Worm (Caenorhabditis elegans) whole organism, L2 larva: Measurements from ENCODE around the gene srw-89.

Experiments
- C34F6.9 ChIP-seq: fragments of 150-350 bp; optimal IDR thresholded peaks from 2 replicates; lab custom pipeline; 2014; ENCODE audit warnings: missing biosample characterization, missing genetic modification characterization
- F13H6.1 ChIP-seq: sonication (generic microtip); optimal IDR thresholded peaks from 2 replicates; lab custom pipeline; 2016; ENCODE audit warnings: missing genetic modification characterization, missing compliant biosample characterization
- R02D3.7 ChIP-seq: fragments of 150-350 bp; optimal IDR thresholded peaks from 2 replicates; lab custom pipeline; 2014; ENCODE audit warnings: missing biosample characterization, missing genetic modification characterization
- ZK546.5 ChIP-seq: sonication (generic microtip); optimal IDR thresholded peaks from 2 replicates; lab custom pipeline; 2017; ENCODE audit warnings: missing biosample characterization, missing genetic modification characterization
- alr-1 ChIP-seq: fragments of 150-350 bp; optimal IDR thresholded peaks from 2 replicates; lab custom pipeline; 2014; ENCODE audit warnings: missing biosample characterization, missing genetic modification characterization
- aly-2 ChIP-seq: fragments of 150-350 bp; optimal IDR thresholded peaks from 2 replicates; lab custom pipeline; 2014; ENCODE audit warnings: missing biosample characterization, missing genetic modification characterization
- ama-1 ChIP-seq: fragments of 150-350 bp; optimal IDR thresholded peaks from 2 replicates; lab custom pipeline; 2018; ENCODE audit warnings: inconsistent platforms
- ceh-82 ChIP-seq: fragments of 150-350 bp; optimal IDR thresholded peaks from 2 replicates; lab custom pipeline; 2014; ENCODE audit warnings: missing biosample characterization, missing genetic modification characterization
- dmd-4 ChIP-seq: sonication (generic microtip); optimal IDR thresholded peaks from 2 replicates; lab custom pipeline; 2017; ENCODE audit warnings: missing biosample characterization, missing genetic modification characterization
- elt-3 ChIP-seq: sonication (generic microtip); optimal IDR thresholded peaks from 2 replicates; lab custom pipeline; 2017; ENCODE audit warnings: missing biosample characterization, missing genetic modification characterization
- fos-1 ChIP-seq: fragments of 150-350 bp; optimal IDR thresholded peaks from 2 replicates; lab custom pipeline; 2014; ENCODE audit warnings: missing biosample characterization, missing genetic modification characterization
- gmeb-1 ChIP-seq: fragments of 150-350 bp; optimal IDR thresholded peaks from 2 replicates; lab custom pipeline; 2014; ENCODE audit warnings: missing biosample characterization, missing genetic modification characterization
- lin-11 ChIP-seq: fragments of 150-350 bp; sonication (generic microtip); optimal IDR thresholded peaks from 2 replicates; lab custom pipeline; 2014; ENCODE audit warnings: missing biosample characterization, missing genetic modification characterization, inconsistent platforms, mixed read lengths
- lin-13 ChIP-seq: fragments of 150-350 bp; optimal IDR thresholded peaks from 2 replicates; lab custom pipeline; 2014; ENCODE audit warnings: missing biosample characterization, missing genetic modification reagents, missing genetic modification characterization
- lsy-2 ChIP-seq, 2 experiments: fragments of 150-350 bp in 1 of 2; sonication (generic microtip) in 1 of 2; optimal IDR thresholded peaks; 2 replicates each; lab custom pipeline; 2014 to 2017; ENCODE audit warnings: missing biosample characterization in 2 of 2, missing genetic modification characterization in 2 of 2
- mab-5 ChIP-seq: fragments of 150-350 bp; optimal IDR thresholded peaks from 2 replicates; lab custom pipeline; 2014; ENCODE audit warnings: missing biosample characterization, missing genetic modification characterization
- mbf-1 ChIP-seq: sonication (generic microtip); optimal IDR thresholded peaks from 2 replicates; lab custom pipeline; 2017; ENCODE audit warnings: missing biosample characterization, missing genetic modification characterization
- mdl-1 ChIP-seq, 2 experiments: fragments of 150-350 bp in 1 of 2; sonication (generic microtip) in 1 of 2; optimal IDR thresholded peaks; 2 replicates each; lab custom pipeline; 2017; ENCODE audit warnings: missing biosample characterization in 2 of 2, missing genetic modification characterization in 2 of 2
- nhr-11 ChIP-seq: fragments of 150-350 bp; optimal IDR thresholded peaks from 2 replicates; lab custom pipeline; 2014; ENCODE audit warnings: missing biosample characterization, missing genetic modification characterization
- nhr-12 ChIP-seq: fragments of 150-350 bp; optimal IDR thresholded peaks from 2 replicates; lab custom pipeline; 2014; ENCODE audit warnings: missing biosample characterization, missing genetic modification characterization
- nhr-129 ChIP-seq: fragments of 150-350 bp; optimal IDR thresholded peaks from 2 replicates; lab custom pipeline; 2014; ENCODE audit warnings: missing biosample characterization, missing genetic modification characterization
- nhr-21 ChIP-seq: fragments of 150-350 bp; optimal IDR thresholded peaks from 2 replicates; lab custom pipeline; 2014; ENCODE audit warnings: missing biosample characterization, missing genetic modification characterization
- nhr-23 ChIP-seq: fragments of 150-350 bp; optimal IDR thresholded peaks from 2 replicates; lab custom pipeline; 2014; ENCODE audit warnings: missing biosample characterization, missing genetic modification reagents, missing genetic modification characterization
- nhr-237 ChIP-seq: fragments of 150-350 bp; optimal IDR thresholded peaks from 2 replicates; lab custom pipeline; 2014; ENCODE audit warnings: missing biosample characterization, missing genetic modification characterization
- nhr-6 ChIP-seq: fragments of 150-350 bp; optimal IDR thresholded peaks from 2 replicates; lab custom pipeline; 2014; ENCODE audit warnings: missing biosample characterization, missing genetic modification characterization
- nhr-77 ChIP-seq: fragments of 150-350 bp; optimal IDR thresholded peaks from 2 replicates; lab custom pipeline; 2014; ENCODE audit warnings: missing biosample characterization, missing genetic modification characterization
- sma-9 ChIP-seq, 2 experiments: fragments of 150-350 bp in 1 of 2; sonication (generic microtip) in 1 of 2; optimal IDR thresholded peaks; 2 replicates each; lab custom pipeline; 2014 to 2016; ENCODE audit warnings: missing genetic modification characterization in 2 of 2, mild to moderate bottlenecking in 1 of 2, missing biosample characterization in 1 of 2, missing compliant biosample characterization in 1 of 2, missing genetic modification reagents in 1 of 2, moderate library complexity in 1 of 2
- unc-39 ChIP-seq: fragments of 150-350 bp; optimal IDR thresholded peaks from 2 replicates; lab custom pipeline; 2014; ENCODE audit warnings: missing biosample characterization, missing genetic modification characterization
- unc-62 ChIP-seq: fragments of 150-350 bp; optimal IDR thresholded peaks from 2 replicates; lab custom pipeline; 2014; ENCODE audit warnings: missing biosample characterization, missing genetic modification reagents, missing genetic modification characterization
- zag-1 ChIP-seq: fragments of 150-350 bp; optimal IDR thresholded peaks from 2 replicates; lab custom pipeline; 2014; ENCODE audit warnings: missing biosample characterization, missing genetic modification characterization
- ztf-1 ChIP-seq: fragments of 200-800 bp; sonication (Bioruptor generic); conservative IDR thresholded peaks from 2 replicates; pipeline ENCODE4 v1.3.6; 2022; ENCODE audit warnings: missing genetic modification characterization, missing compliant biosample characterization
- ztf-11 ChIP-seq: sonication (generic microtip); optimal IDR thresholded peaks from 2 replicates; lab custom pipeline; 2017; ENCODE audit warnings: missing biosample characterization, missing genetic modification characterization

srw-89 gene

ce11 chrV:4016780-4017179, at the start of gene srw-89:
srw-89 (plus strand) TSS chrV:4017080.
- TF ChIP-seq ama-1 (lab: Kevin White, UChicago) (no peak), nhr-11 (no peak), dmd-4 (tag; lab: Kevin White, UChicago) (no peak), ztf-1 (GFP tag; lab: Robert Waterston, UW) (no peak), nhr-237 (tag; lab: Kevin White, UChicago) (no peak), nhr-21 (tag; lab: Kevin White, UChicago) (no peak), unc-39 (tag; lab: Kevin White, UChicago) (no peak), lin-11 (tag; lab: Kevin White, UChicago) (no peak), nhr-12 (tag; lab: Kevin White, UChicago) (no peak), nhr-77 (tag; lab: Kevin White, UChicago) (no peak), alr-1 (tag; lab: Kevin White, UChicago) (no peak), lsy-2 (tag; optimal IDR thresholded peaks at IDR 0.05; lab: Kevin White, UChicago) (no peak), elt-3 (tag; lab: Kevin White, UChicago) (no peak), mab-5 (tag; lab: Kevin White, UChicago) (no peak), C34F6.9 (tag; lab: Kevin White, UChicago) (no peak)

ce11 chrV:3967762-3968161, 49.1 kb upstream of the srw-89 start, which contains the start of gene cyp-34A8:
cyp-34A8 (minus strand) TSS chrV:3967823.
- TF ChIP-seq R02D3.7 (tag; lab: Kevin White, UChicago) (no peak), sma-9 (GFP tag; optimal IDR thresholded peaks at IDR 0.05; lab: Kevin White, UChicago) (peak; percentile 31), sma-9 (tag; optimal IDR thresholded peaks at IDR 0.05; lab: Kevin White, UChicago) (no peak), nhr-23 (tag; lab: Kevin White, UChicago) (no peak)

ce11 chrV:3968929-3969328, 48.0 kb upstream of the srw-89 start:
- TF ChIP-seq zag-1 (tag; lab: Kevin White, UChicago) = no peak
- no peak for TF ChIP-seq nhr-21 (tag; lab: Kevin White, UChicago)

- TF ChIP-seq nhr-23 (tag; lab: Kevin White, UChicago) (no peak), F13H6.1 (tag; lab: Kevin White, UChicago) (no peak), mab-5 (tag; lab: Kevin White, UChicago) (no peak), ZK546.5 (tag; lab: Kevin White, UChicago) (no peak), ceh-82 (no peak), C34F6.9 (tag; lab: Kevin White, UChicago) (no peak)
- TF ChIP-seq, all 48 proteins: peak for 0
Observed at ce11 chrV:3969664-3970063, 47.2 kb upstream of the srw-89 start.

ce11 chrV:3970410-3970809, 46.5 kb upstream of the srw-89 start, which contains the start of gene cyp-34A9:
cyp-34A9 (minus strand) TSS chrV:3970540.
- TF ChIP-seq fos-1 (tag; lab: Kevin White, UChicago) (peak; percentile 36), sma-9 (GFP tag; optimal IDR thresholded peaks at IDR 0.05; lab: Kevin White, UChicago) (peak; percentile 58), sma-9 (tag; optimal IDR thresholded peaks at IDR 0.05; lab: Kevin White, UChicago) (no peak), lin-13 (GFP tag; lab: Kevin White, UChicago) (no peak)

ce11 chrV:3972846-3973245, 44.0 kb upstream of the srw-89 start, which contains the start of gene cyp-34A10:
cyp-34A10 (minus strand) TSS chrV:3972991.
- TF ChIP-seq nhr-6 (tag; lab: Kevin White, UChicago) (no peak), lin-13 (GFP tag; lab: Kevin White, UChicago) (no peak), mdl-1 (tag; optimal IDR thresholded peaks at IDR 0.05; lab: Kevin White, UChicago) (no peak), alr-1 (tag; lab: Kevin White, UChicago) (no peak), unc-62 (GFP tag; lab: Kevin White, UChicago) (no peak), F13H6.1 (tag; lab: Kevin White, UChicago) (no peak), fos-1 (tag; lab: Kevin White, UChicago) (no peak), ztf-11 (tag; lab: Kevin White, UChicago) (no peak), lsy-2 (tag; optimal IDR thresholded peaks at IDR 0.05; lab: Kevin White, UChicago) (no peak), unc-39 (tag; lab: Kevin White, UChicago) (no peak), mbf-1 (tag; lab: Kevin White, UChicago) (no peak), lin-11 (tag; lab: Kevin White, UChicago) (no peak), aly-2 (no peak), nhr-129 (no peak), nhr-237 (tag; lab: Kevin White, UChicago) (no peak), dmd-4 (tag; lab: Kevin White, UChicago) (no peak), gmeb-1 (no peak), elt-3 (tag; lab: Kevin White, UChicago) (no peak)
